Worm (Caenorhabditis elegans): Measurements from ENCODE around the gene ubc-19.

ubc-19 gene

DNA sequence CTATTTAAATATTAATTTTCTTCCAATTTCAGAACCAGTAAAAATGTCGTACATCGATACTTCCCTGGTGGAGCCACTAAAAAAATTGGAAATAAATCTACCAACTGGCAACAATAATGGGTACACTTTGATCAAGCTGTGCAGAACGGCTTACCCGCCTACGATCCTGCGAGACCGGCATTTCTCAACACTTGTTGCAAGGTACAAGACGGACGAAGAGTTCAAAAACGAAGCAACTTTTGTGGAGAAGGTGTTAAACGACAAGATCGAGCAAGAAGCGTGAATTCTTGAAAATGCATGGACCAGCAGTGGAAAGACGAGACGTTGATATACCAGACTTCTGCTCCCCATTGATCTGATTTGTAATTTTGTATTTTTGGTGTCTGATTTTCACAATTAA is 21.8 kb upstream of the ubc-19 start:
- no peak for TF ChIP-seq tbx-11 (GFP tag; IDR thresholded peaks at IDR 0.05)
- TF ChIP-seq scrt-1 (GFP tag; IDR thresholded peaks at IDR 0.05) = no peak
- TF ChIP-seq hmg-4 (GFP tag; optimal IDR thresholded peaks at IDR 0.05) = no peak
- no peak for TF ChIP-seq sea-1 (GFP tag; conservative IDR thresholded peaks at IDR 0.05)
- TF ChIP-seq ceh-13 (GFP tag; optimal IDR thresholded peaks at IDR 0.05) = no peak
- TF ChIP-seq tbx-37 (GFP tag; conservative IDR thresholded peaks at IDR 0.05) = no peak
- TF ChIP-seq aly-1 (tag; optimal IDR thresholded peaks at IDR 0.05) = no peak
- TF ChIP-seq pes-1 (GFP tag; IDR thresholded peaks at IDR 0.05) = no peak
- TF ChIP-seq F13C5.2 (tag; optimal IDR thresholded peaks at IDR 0.05) = no peak
- TF ChIP-seq tra-4 (tag; optimal IDR thresholded peaks at IDR 0.05) = no peak

DNA sequence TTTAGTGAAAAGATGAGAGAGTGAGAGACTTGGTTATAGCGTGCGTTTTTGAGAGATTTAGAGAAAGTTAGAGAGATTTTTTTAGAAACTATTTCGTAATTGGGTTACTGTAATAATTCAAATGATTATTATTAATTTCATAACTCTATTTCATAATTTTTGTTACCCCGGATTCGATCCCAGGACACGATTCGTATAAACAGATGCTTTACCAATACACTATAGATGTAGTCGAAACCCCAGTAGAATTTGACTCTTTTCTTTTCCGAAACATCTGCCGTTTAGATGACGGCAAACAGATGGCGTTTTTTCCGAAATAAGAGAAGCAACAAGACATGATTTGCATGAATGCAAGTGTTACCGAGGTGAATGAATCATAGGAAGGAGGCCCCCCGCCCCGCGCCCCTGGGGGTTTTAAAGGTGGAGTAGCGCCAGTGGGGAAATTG is 20.5 kb upstream of the ubc-19 start:
- TF ChIP-seq scrt-1 (GFP tag; IDR thresholded peaks at IDR 0.05) (0 out of 2 replicates have a peak, but pooled peaks have one; percentile 25), pes-1 (GFP tag; IDR thresholded peaks at IDR 0.05) (no peak), ceh-13 (GFP tag; optimal IDR thresholded peaks at IDR 0.05) (peak; percentile 59)

DNA sequence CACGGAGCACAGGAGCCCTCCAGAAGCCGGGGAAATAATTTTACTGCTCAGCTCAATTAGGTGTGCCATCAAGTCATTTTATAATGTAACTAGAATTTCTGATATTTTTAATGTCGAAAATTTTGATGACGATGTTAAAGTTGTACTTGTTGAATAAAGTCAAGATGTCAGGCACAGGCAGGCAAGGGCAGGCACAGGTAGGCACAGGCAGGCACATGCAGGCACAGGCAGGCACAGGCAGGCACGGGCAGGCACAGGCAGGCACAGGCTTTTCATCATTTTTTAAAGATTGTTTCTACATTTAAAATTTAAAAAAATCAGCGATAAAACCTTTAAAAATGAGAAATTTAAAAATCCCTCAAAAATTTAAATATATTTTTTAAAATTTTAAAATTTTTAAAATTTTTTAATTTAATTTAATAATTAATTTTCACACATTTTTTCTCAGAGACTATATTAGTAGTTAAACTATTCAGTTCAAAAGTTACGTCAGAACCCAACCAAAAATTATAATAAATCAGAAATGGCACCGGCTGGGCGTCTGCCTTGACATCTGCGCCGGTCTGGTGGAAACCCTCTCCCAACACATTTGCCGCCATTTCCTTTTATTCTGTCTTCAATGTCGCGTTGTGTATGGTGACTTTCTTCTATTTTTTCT is 19.8 kb upstream of the ubc-19 start, which contains the start of gene Y17D7C.6:
Gene Y17D7C.6, plus strand, starts transcription at position 608 of the 658 bp plus-strand sequence.
- TF ChIP-seq hmbx-1 (tag; optimal IDR thresholded peaks at IDR 0.05) (no peak), ceh-13 (GFP tag; optimal IDR thresholded peaks at IDR 0.05) (peak; percentile 56)

DNA sequence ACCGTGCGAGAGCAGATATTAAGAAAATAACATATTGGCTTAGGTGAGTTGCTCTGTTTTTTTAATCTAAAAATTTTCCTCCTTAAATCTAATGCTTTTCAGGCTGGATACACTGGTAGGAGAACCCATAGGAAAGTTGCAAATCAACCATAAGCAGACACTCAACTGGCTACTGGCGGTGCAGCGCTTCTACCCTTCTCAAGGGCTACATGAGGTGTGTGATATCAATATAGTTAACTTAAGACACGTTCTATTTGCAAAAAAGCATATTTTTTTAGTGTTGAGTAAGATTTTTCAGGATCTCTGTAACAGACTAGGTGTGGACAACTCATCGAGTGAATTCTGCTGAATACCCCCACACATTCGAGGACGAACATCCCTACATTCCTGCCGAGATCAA is 18.5 kb upstream of the ubc-19 start:
- TF ChIP-seq hmbx-1 (tag; optimal IDR thresholded peaks at IDR 0.05) = no peak
- no peak for TF ChIP-seq B0310.2 (tag; optimal IDR thresholded peaks at IDR 0.05)
- TF ChIP-seq hnd-1 (tag; optimal IDR thresholded peaks at IDR 0.05) = no peak
- no peak for TF ChIP-seq tra-4 (tag; optimal IDR thresholded peaks at IDR 0.05)
- no peak for TF ChIP-seq flt-1 (GFP tag; IDR thresholded peaks at IDR 0.05)
- no peak for TF ChIP-seq ceh-13 (GFP tag; optimal IDR thresholded peaks at IDR 0.05)
- no peak for TF ChIP-seq ama-1 (optimal IDR thresholded peaks at IDR 0.05)
- no peak for TF ChIP-seq pes-1 (GFP tag; IDR thresholded peaks at IDR 0.05)
- no peak for TF ChIP-seq tbx-37 (GFP tag; conservative IDR thresholded peaks at IDR 0.05)
- TF ChIP-seq sea-1 (GFP tag; conservative IDR thresholded peaks at IDR 0.05) = no peak
- no peak for TF ChIP-seq ets-7 (tag; optimal IDR thresholded peaks at IDR 0.05)
- no peak for TF ChIP-seq aly-1 (tag; optimal IDR thresholded peaks at IDR 0.05)

DNA sequence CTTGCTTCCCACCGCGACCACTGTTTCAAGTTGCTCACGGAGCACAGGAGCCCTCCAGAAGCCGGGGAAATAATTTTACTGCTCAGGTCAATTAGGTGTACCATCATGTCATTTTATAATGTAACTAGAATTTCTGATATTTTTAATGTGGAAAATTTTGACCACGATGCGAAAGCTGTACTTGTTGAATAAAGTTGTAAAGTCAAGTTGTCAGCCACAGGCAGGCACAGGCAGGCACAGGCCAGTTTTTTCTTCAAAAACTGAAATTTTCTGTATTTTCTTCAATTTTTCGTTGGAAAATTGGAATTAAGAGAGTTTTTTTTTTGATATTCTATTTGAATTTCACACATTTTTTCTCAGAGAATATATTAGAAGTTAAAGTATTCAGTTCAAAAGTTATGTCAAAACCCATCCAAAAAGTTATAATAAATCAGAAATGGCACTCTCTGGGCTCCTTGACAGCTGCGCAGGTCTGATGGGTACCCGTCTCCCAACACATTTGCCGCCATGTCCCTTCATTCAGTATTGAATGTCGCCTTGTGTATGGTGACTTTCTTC is 16.6 kb upstream of the ubc-19 start, which contains the start of gene Y17D7C.1:
Gene Y17D7C.1, plus strand, starts transcription at position 508 of the 558 bp plus-strand sequence.
- TF ChIP-seq ceh-36 (tag; optimal IDR thresholded peaks at IDR 0.05) = no peak
- TF ChIP-seq tbx-11 (GFP tag; IDR thresholded peaks at IDR 0.05) = peak; percentile 3; the same call in 1 of the 2 replicates

DNA sequence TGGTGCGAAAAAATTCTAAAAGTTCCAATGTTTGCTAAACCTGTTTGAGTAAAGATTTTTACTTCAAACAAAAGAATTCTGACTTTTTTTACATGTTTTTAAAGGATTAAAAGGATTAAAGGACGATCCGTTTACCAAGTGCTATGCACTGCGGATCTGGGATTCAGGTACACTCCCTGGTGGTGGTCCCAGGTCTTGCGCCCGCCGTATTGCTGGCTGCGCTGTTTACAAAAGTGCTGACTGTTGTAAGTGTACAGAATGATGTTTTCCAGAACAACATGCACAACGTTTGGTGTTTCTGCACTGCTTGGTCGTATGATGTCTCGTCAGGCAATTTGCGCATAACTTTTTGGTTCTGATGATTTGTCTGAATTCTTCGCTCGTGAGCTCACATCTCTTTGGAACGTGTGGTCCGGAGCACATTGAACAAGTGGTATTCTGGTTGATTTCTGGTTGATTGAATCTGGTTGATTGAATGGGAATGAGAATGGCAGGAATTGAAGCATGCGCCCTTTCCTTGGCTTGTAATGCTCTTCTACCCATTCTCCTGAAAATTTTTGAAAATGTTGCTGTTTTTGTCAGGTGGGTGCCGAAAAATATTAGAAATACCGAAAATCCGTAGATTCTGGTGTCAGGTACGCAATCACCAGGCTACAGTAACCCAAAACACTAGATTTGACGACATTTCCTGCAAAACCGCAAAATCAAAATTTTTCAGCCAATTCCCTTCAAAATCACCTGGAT is 15.9 kb upstream of the ubc-19 start:
- no peak for TF ChIP-seq hmg-4 (GFP tag; optimal IDR thresholded peaks at IDR 0.05)
- TF ChIP-seq tbx-11 (GFP tag; IDR thresholded peaks at IDR 0.05) = peak; percentile 65; the same call in 1 of the 2 replicates
- no peak for TF ChIP-seq hnd-1 (tag; optimal IDR thresholded peaks at IDR 0.05)
- no peak for TF ChIP-seq ets-7 (tag; optimal IDR thresholded peaks at IDR 0.05)
- TF ChIP-seq ceh-36 (tag; optimal IDR thresholded peaks at IDR 0.05) = peak; percentile 22
- TF ChIP-seq flt-1 (GFP tag; IDR thresholded peaks at IDR 0.05) = peak; percentile 35; the same call in 1 of the 2 replicates
- TF ChIP-seq ceh-13 (GFP tag; optimal IDR thresholded peaks at IDR 0.05) = no peak
- no peak for TF ChIP-seq tra-4 (tag; optimal IDR thresholded peaks at IDR 0.05)

DNA sequence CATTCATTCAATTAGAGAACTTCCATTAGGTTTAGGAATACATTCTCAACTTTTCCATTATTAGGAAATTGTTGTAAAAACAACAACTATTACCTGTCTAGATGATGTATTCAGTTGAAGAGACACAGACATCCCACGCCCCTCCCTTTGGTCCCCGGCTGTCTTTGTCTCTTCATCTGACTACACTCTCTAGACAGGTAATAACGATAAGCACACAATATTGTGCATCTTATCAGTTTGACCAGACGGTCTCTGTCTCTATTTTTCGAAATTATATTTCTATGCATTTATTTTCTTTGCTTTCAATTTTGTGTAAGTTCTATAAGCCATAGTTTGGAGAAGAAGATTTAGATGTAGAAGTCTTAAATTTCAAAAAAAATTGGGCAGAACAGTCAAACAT is 11.7 kb upstream of the ubc-19 start, which contains the start of gene Y69H2.9:
Gene Y69H2.9, plus strand, starts transcription at position 233 of the 400 bp plus-strand sequence.
- TF ChIP-seq aly-1 (tag; optimal IDR thresholded peaks at IDR 0.05) (no peak), hmg-4 (GFP tag; optimal IDR thresholded peaks at IDR 0.05) (no peak), hmbx-1 (tag; optimal IDR thresholded peaks at IDR 0.05) (no peak), flt-1 (GFP tag; IDR thresholded peaks at IDR 0.05) (no peak), B0310.2 (tag; optimal IDR thresholded peaks at IDR 0.05) (no peak), pes-1 (GFP tag; IDR thresholded peaks at IDR 0.05) (no peak)

DNA sequence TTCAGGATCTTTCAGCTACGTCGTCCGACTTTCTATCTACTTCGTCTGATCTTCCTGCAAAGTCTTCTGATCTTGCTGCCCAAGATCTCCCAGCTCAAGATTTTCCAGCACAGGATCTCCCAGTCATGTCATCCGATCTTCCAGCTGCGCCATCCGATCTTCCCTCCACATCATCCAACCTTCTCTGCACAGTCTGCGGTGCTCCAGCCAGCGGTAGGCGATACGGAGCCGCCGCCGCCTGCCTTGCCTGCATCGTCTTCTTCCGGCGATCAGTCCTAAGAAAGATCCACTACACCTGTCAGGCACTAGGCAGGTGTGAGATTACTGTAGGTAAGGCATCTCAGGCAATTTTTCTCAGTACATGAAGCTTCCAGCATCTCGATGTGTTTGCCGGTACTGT is 9.8 kb upstream of the ubc-19 start, which contains the start of gene nhr-241:
Gene nhr-241, plus strand, starts transcription at position 126 of the 400 bp plus-strand sequence.
- no peak for TF ChIP-seq ceh-13 (GFP tag; optimal IDR thresholded peaks at IDR 0.05)
- TF ChIP-seq ets-7 (tag; optimal IDR thresholded peaks at IDR 0.05) = no peak
- no peak for TF ChIP-seq scrt-1 (GFP tag; IDR thresholded peaks at IDR 0.05)
- no peak for TF ChIP-seq ceh-36 (tag; optimal IDR thresholded peaks at IDR 0.05)
- TF ChIP-seq tra-4 (tag; optimal IDR thresholded peaks at IDR 0.05) = no peak
- TF ChIP-seq hnd-1 (tag; optimal IDR thresholded peaks at IDR 0.05) = no peak
- no peak for TF ChIP-seq tbx-37 (GFP tag; conservative IDR thresholded peaks at IDR 0.05)
- TF ChIP-seq hmg-4 (GFP tag; optimal IDR thresholded peaks at IDR 0.05) = no peak
- no peak for TF ChIP-seq pes-1 (GFP tag; IDR thresholded peaks at IDR 0.05)
- no peak for TF ChIP-seq sea-1 (GFP tag; conservative IDR thresholded peaks at IDR 0.05)
- TF ChIP-seq aly-1 (tag; optimal IDR thresholded peaks at IDR 0.05) = no peak
- TF ChIP-seq B0310.2 (tag; optimal IDR thresholded peaks at IDR 0.05) = no peak
- TF ChIP-seq F13C5.2 (tag; optimal IDR thresholded peaks at IDR 0.05) = no peak
- no peak for TF ChIP-seq hmbx-1 (tag; optimal IDR thresholded peaks at IDR 0.05)
- no peak for TF ChIP-seq tbx-11 (GFP tag; IDR thresholded peaks at IDR 0.05)
- TF ChIP-seq flt-1 (GFP tag; IDR thresholded peaks at IDR 0.05) = no peak
- no peak for TF ChIP-seq ama-1 (optimal IDR thresholded peaks at IDR 0.05)

All from whole organism, early embryonic.